Worm (Caenorhabditis elegans) whole organism, L4/young adult: Measurements from ENCODE around the gene exc-13.

Experiments
- W03F9.2 ChIP-seq: fragments of 150-350 bp; optimal IDR thresholded peaks from 2 replicates; lab custom pipeline; 2014; ENCODE audit warnings: missing biosample characterization, missing genetic modification characterization
- him-1 ChIP-seq: sonication (generic microtip); optimal IDR thresholded peaks from 2 replicates; lab custom pipeline; 2016; ENCODE audit warnings: missing genotype, missing genetic modification reagents, missing genetic modification characterization, missing compliant biosample characterization

DNA sequence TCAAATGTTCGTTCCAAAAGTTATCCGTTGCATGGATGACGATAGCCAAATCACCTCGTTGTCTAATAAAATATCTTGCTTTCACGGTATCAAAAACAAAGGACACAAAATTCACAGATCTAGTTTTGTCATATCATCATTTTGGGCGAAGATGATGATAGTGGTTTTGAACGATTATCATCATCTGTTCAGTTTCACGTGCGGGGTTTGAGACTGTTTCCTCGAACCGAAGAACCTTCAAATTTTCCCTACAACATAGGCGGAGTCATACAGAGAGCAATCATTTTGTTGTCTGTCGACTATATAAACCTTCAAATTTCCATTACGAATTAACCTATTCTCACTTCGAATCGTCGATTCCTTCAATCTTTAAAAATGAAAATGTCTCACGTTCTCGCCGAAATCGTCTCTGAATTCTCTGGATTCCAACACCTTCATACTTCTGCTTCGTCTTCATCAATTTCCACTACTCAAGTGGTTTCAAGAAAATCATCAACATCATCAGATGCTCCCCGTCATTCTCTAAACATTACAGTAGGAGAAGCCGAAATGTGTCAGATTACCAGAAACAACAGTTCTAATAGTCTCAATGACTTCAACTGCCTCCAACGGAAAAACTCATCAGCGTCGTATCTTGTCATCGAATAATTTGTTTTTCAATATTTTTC, 48.2 kb downstream of the exc-13 start, which contains the start of gene F18E3.11:
- TF ChIP-seq him-1 (tag; lab: Kevin White, UChicago) (no peak), W03F9.2 (tag; lab: Kevin White, UChicago) (no peak)
